Fruit fly (Drosophila melanogaster) whole organism, embryonic: Measurements from ENCODE around the gene CG1965.

Experiments used
- Aef1 ChIP-seq: fragments of 200-800 bp; sonication (Bioruptor generic); IDR thresholded peaks from 3 replicates; pipeline ENCODE4 v1.3.6; 2022; ENCODE audit warnings: missing biosample characterization, missing genetic modification characterization
- Atf6 ChIP-seq: fragments of 200-800 bp; sonication (Bioruptor generic); IDR thresholded peaks from 2 replicates; pipeline ENCODE4 v1.3.6; 2022; ENCODE audit warnings: missing biosample characterization, missing genetic modification characterization
- B-H2 ChIP-seq: fragments of 200-800 bp; sonication (Bioruptor generic); optimal IDR thresholded peaks from 2 replicates; lab custom pipeline; 2018; ENCODE audit warnings: missing biosample characterization, mild to moderate bottlenecking, missing genetic modification characterization
- C15 ChIP-seq: fragments of 200-800 bp; sonication (Bioruptor generic); IDR thresholded peaks from 3 replicates; pipeline ENCODE4 v1.3.6; 2022; ENCODE audit warnings: missing biosample characterization, missing genetic modification characterization
- CG10565 ChIP-seq: fragments of 200-800 bp; sonication (Bioruptor generic); optimal IDR thresholded peaks from 3 replicates; lab custom pipeline; 2016; ENCODE audit warnings: missing biosample characterization, mild to moderate bottlenecking, missing genetic modification characterization
- CG10654 ChIP-seq: fragments of 200-800 bp; sonication (Bioruptor generic); optimal IDR thresholded peaks from 2 replicates; lab custom pipeline; 2016; ENCODE audit warnings: missing biosample characterization, missing genetic modification characterization
- CG11456 ChIP-seq: fragments of 200-800 bp; sonication (Bioruptor generic); IDR thresholded peaks from 3 replicates; pipeline ENCODE4 v1.3.6; 2022; ENCODE audit warnings: missing biosample characterization, missing genetic modification characterization
- CG12219 ChIP-seq: fragments of 200-800 bp; sonication (Bioruptor generic); optimal IDR thresholded peaks from 3 replicates; lab custom pipeline; 2018; ENCODE audit warnings: missing biosample characterization, mild to moderate bottlenecking, missing genetic modification characterization
- CG1233 ChIP-seq: fragments of 200-800 bp; sonication (Bioruptor generic); optimal IDR thresholded peaks from 4 replicates; lab custom pipeline; 2018; ENCODE audit warnings: missing biosample characterization, mild to moderate bottlenecking, missing genetic modification characterization
- CG13894 ChIP-seq: fragments of 200-800 bp; sonication (Bioruptor generic); optimal IDR thresholded peaks from 3 replicates; lab custom pipeline; 2018; ENCODE audit warnings: missing biosample characterization, mild to moderate bottlenecking, missing genetic modification characterization, moderate library complexity
- CG14050 ChIP-seq: fragments of 200-800 bp; sonication (Bioruptor generic); IDR thresholded peaks from 3 replicates; pipeline ENCODE4 v1.3.6; 2022; ENCODE audit warnings: missing biosample characterization, missing genetic modification characterization
- CG14710 ChIP-seq: fragments of 200-800 bp; sonication (Bioruptor generic); optimal IDR thresholded peaks from 3 replicates; lab custom pipeline; 2019; ENCODE audit warnings: missing biosample characterization, mild to moderate bottlenecking, missing genetic modification characterization, moderate library complexity
- CG16863 ChIP-seq: fragments of 200-800 bp; sonication (Bioruptor generic); optimal IDR thresholded peaks from 3 replicates; lab custom pipeline; 2016; ENCODE audit warnings: missing biosample characterization, missing genetic modification characterization
- CG17361 ChIP-seq: fragments of 200-800 bp; sonication (Bioruptor generic); IDR thresholded peaks from 3 replicates; pipeline ENCODE4 v1.3.6; 2022; ENCODE audit warnings: missing biosample characterization, missing genetic modification characterization
- CG17612 ChIP-seq: fragments of 200-800 bp; sonication (Bioruptor generic); IDR thresholded peaks from 2 replicates; pipeline ENCODE4 v1.3.6; 2022; ENCODE audit warnings: missing biosample characterization, missing genetic modification characterization
- CG18011 ChIP-seq: fragments of 200-800 bp; sonication (Bioruptor generic); optimal IDR thresholded peaks from 2 replicates; lab custom pipeline; 2017; ENCODE audit warnings: missing biosample characterization, missing genetic modification characterization, mild to moderate bottlenecking, moderate library complexity, missing genotype
- CG1832 ChIP-seq: fragments of 200-800 bp; sonication (Bioruptor generic); optimal IDR thresholded peaks from 2 replicates; lab custom pipeline; 2017; ENCODE audit warnings: missing biosample characterization, mild to moderate bottlenecking, missing genetic modification characterization, inconsistent platforms
- CG18764 ChIP-seq: fragments of 200-800 bp; sonication (Bioruptor generic); optimal IDR thresholded peaks from 3 replicates; lab custom pipeline; 2016; ENCODE audit warnings: missing biosample characterization, missing genetic modification characterization
- CG2129 ChIP-seq: fragments of 200-800 bp; sonication (Bioruptor generic); IDR thresholded peaks from 2 replicates; pipeline ENCODE4 v1.3.6; 2022; ENCODE audit warnings: missing biosample characterization, missing genetic modification characterization; ENCODE audit not compliant: partially characterized antibody
- CG2199 ChIP-seq: fragments of 200-800 bp; sonication (Bioruptor generic); IDR thresholded peaks from 3 replicates; pipeline ENCODE4 v1.3.6; 2022; ENCODE audit warnings: missing biosample characterization, missing genetic modification characterization
- CG34224 ChIP-seq: fragments of 200-800 bp; sonication (Bioruptor generic); IDR thresholded peaks from 3 replicates; pipeline ENCODE4 v1.3.6; 2022; ENCODE audit warnings: missing biosample characterization, missing genetic modification characterization; ENCODE audit not compliant: partially characterized antibody
- CG42726 ChIP-seq: fragments of 200-800 bp; sonication (Bioruptor generic); IDR thresholded peaks from 2 replicates; pipeline ENCODE4 v1.3.6; 2022; ENCODE audit warnings: missing biosample characterization, missing genetic modification characterization; ENCODE audit not compliant: partially characterized antibody
- CG4282 ChIP-seq: fragments of 200-800 bp; sonication (Bioruptor generic); optimal IDR thresholded peaks from 2 replicates; lab custom pipeline; 2016; ENCODE audit warnings: missing biosample characterization, missing genetic modification characterization
- CG4360 ChIP-seq: fragments of 200-800 bp; sonication (Bioruptor generic); IDR thresholded peaks from 2 replicates; pipeline ENCODE4 v1.3.6; 2022; ENCODE audit warnings: missing biosample characterization, missing genetic modification characterization
- CG6175 ChIP-seq: fragments of 200-800 bp; sonication (Bioruptor generic); IDR thresholded peaks from 3 replicates; pipeline ENCODE4 v1.3.6; 2022; ENCODE audit warnings: missing biosample characterization, missing genetic modification characterization
- CG6254 ChIP-seq: fragments of 200-800 bp; sonication (Bioruptor generic); optimal IDR thresholded peaks from 3 replicates; lab custom pipeline; 2017; ENCODE audit warnings: mild to moderate bottlenecking, missing biosample characterization, missing genetic modification reagents, missing genetic modification characterization
- CG6813 ChIP-seq: fragments of 200-800 bp; sonication (Bioruptor generic); optimal IDR thresholded peaks from 2 replicates; lab custom pipeline; 2017; ENCODE audit warnings: missing biosample characterization, missing genetic modification characterization, mild to moderate bottlenecking, moderate library complexity, missing genetic modification reagents
- CoRest ChIP-seq: fragments of 200-800 bp; sonication (Bioruptor generic); optimal IDR thresholded peaks from 3 replicates; lab custom pipeline; 2018; ENCODE audit warnings: missing biosample characterization, mild to moderate bottlenecking, missing genetic modification characterization, moderate library complexity
- D ChIP-seq, 2 experiments: fragments of 200-800 bp in 1 of 2; fragments of >200 bp in 1 of 2; sonication (Bioruptor generic) in 1 of 2; optimal IDR thresholded peaks; 2 replicates in 1 of 2; 3 replicates in 1 of 2; lab custom pipeline; 2017; ENCODE audit warnings: mild to moderate bottlenecking in 1 of 2, missing biosample characterization in 1 of 2, missing genetic modification characterization in 1 of 2, missing genetic modification reagents in 1 of 2
- Dip2 ChIP-seq: fragments of 200-800 bp; sonication (Bioruptor generic); IDR thresholded peaks from 2 replicates; pipeline ENCODE4 v1.3.6; 2022; ENCODE audit warnings: missing biosample characterization, missing genetic modification characterization
- ERR ChIP-seq: fragments of 200-800 bp; sonication (Bioruptor generic); optimal IDR thresholded peaks from 2 replicates; lab custom pipeline; 2016; ENCODE audit warnings: missing biosample characterization, missing genetic modification characterization
- Med ChIP-seq: fragments of 200-800 bp; sonication (Bioruptor generic); peaks from one replicate; lab custom pipeline; 2016; ENCODE audit warnings: missing biosample characterization, missing genetic modification characterization, mild to moderate bottlenecking, inconsistent platforms, moderate library complexity
- NFAT ChIP-seq: fragments of 200-800 bp; sonication (Bioruptor generic); IDR thresholded peaks from 2 replicates; pipeline ENCODE4 v1.3.6; 2022; ENCODE audit warnings: missing biosample characterization, missing genetic modification characterization
- NfI ChIP-seq: fragments of 200-800 bp; sonication (Bioruptor generic); optimal IDR thresholded peaks from 3 replicates; lab custom pipeline; 2018; ENCODE audit warnings: missing biosample characterization, mild to moderate bottlenecking, missing genetic modification characterization, moderate library complexity
- Side ChIP-seq: fragments of 200-800 bp; sonication (Bioruptor generic); optimal IDR thresholded peaks from 2 replicates; lab custom pipeline; 2016; ENCODE audit warnings: missing biosample characterization, missing genetic modification characterization
- Sox100B ChIP-seq: fragments of 200-800 bp; sonication (Bioruptor generic); optimal IDR thresholded peaks from 3 replicates; lab custom pipeline; 2018; ENCODE audit warnings: missing biosample characterization, mild to moderate bottlenecking, missing genetic modification characterization
- Spps ChIP-seq: fragments of 200-800 bp; sonication (Bioruptor generic); optimal IDR thresholded peaks from 2 replicates; lab custom pipeline; 2018; ENCODE audit warnings: missing biosample characterization, mild to moderate bottlenecking, missing genetic modification characterization
- ac ChIP-seq: fragments of 200-800 bp; sonication (Bioruptor generic); optimal IDR thresholded peaks from 3 replicates; lab custom pipeline; 2017; ENCODE audit warnings: missing biosample characterization, mild to moderate bottlenecking, missing genetic modification characterization
- ato ChIP-seq: fragments of 200-800 bp; sonication (Bioruptor generic); IDR thresholded peaks from 2 replicates; pipeline ENCODE4 v1.3.6; 2022; ENCODE audit warnings: missing biosample characterization, missing genetic modification characterization; ENCODE audit not compliant: partially characterized antibody
- br ChIP-seq: fragments of >200 bp; optimal IDR thresholded peaks from 2 replicates; lab custom pipeline; 2017
- cato ChIP-seq: fragments of 200-800 bp; sonication (Bioruptor generic); optimal IDR thresholded peaks from 2 replicates; lab custom pipeline; 2016; ENCODE audit warnings: missing biosample characterization, missing genetic modification characterization, borderline replicate concordance
- caup ChIP-seq: fragments of 200-800 bp; sonication (Bioruptor generic); optimal IDR thresholded peaks from 3 replicates; lab custom pipeline; 2017; ENCODE audit warnings: missing biosample characterization, mild to moderate bottlenecking, missing genetic modification characterization, moderate library complexity; ENCODE audit not compliant: severe bottlenecking
- dmrt99B ChIP-seq: fragments of 200-800 bp; sonication (Bioruptor generic); optimal IDR thresholded peaks from 2 replicates; lab custom pipeline; 2018; ENCODE audit warnings: missing biosample characterization, mild to moderate bottlenecking, missing genetic modification characterization, moderate library complexity
- jing ChIP-seq: fragments of 200-800 bp; sonication (Bioruptor generic); optimal IDR thresholded peaks from 2 replicates; lab custom pipeline; 2018; ENCODE audit warnings: missing biosample characterization, mild to moderate bottlenecking, missing genetic modification characterization
- lmd ChIP-seq: fragments of 200-800 bp; sonication (Bioruptor generic); IDR thresholded peaks from 2 replicates; pipeline ENCODE4 v1.3.6; 2022; ENCODE audit warnings: missing biosample characterization, missing genetic modification characterization
- stwl ChIP-seq: fragments of 200-800 bp; sonication (Bioruptor generic); optimal IDR thresholded peaks from 3 replicates; lab custom pipeline; 2018; ENCODE audit warnings: missing biosample characterization, mild to moderate bottlenecking, missing genetic modification characterization, moderate library complexity
- tio ChIP-seq: fragments of 200-800 bp; sonication (Bioruptor generic); optimal IDR thresholded peaks from 2 replicates; lab custom pipeline; 2017; ENCODE audit warnings: missing biosample characterization, missing genetic modification characterization, inconsistent platforms
- wor ChIP-seq: fragments of 200-800 bp; sonication (Bioruptor generic); IDR thresholded peaks from 2 replicates; pipeline ENCODE4 v1.3.6; 2022; ENCODE audit warnings: missing biosample characterization, missing genetic modification characterization
- yki ChIP-seq: fragments of >200 bp; optimal IDR thresholded peaks from 3 replicates; lab custom pipeline; 2018
- zf30C ChIP-seq: fragments of 200-800 bp; sonication (Bioruptor generic); optimal IDR thresholded peaks from 3 replicates; lab custom pipeline; 2018; ENCODE audit warnings: missing biosample characterization, mild to moderate bottlenecking, missing genetic modification characterization

Gene CG1965

DNA sequence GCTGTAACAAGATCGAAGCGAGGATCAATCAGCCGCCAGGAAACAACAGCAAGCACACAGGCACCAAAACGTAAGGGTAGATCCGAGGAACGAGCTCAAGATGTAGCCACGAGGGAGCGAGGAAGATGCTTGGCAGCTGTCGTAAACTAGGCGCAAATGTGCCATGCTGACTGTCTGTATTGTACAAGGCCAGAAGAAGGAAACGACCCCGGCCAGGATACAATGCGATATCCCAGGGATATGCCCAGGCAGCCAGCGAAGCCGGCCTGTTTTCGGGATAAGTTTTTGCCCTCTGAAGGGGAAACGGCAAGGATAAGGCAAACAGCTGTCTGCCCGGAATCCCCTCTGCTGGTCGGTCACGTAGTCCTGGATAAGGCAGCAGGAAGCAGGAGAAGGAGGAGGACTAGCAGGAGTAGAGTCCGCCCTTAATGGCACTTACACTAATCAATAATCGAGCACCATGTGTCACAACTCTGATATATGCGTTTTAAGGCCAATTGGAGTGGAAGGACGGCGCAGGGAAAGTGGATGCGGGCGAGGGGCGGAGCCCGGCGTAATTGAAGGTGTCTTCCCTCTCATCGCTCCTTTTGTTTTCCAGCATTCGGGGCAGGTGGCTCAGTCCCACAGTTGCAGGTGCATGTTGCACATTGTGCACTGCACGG lies 38.4 kb downstream of the CG1965 start (continued):
- no peak for TF ChIP-seq dmrt99B (tag; lab: Kevin White, UChicago)
- no peak for TF ChIP-seq CG14050 (GFP tag; lab: Robert Waterston, UW)
- no peak for TF ChIP-seq jing (GFP tag; lab: Kevin White, UChicago)
- TF ChIP-seq CG6254 = no peak
- no peak for TF ChIP-seq CG42726 (GFP tag; lab: Robert Waterston, UW)
- TF ChIP-seq yki (lab: Kevin White, UChicago) = no peak
- no peak for TF ChIP-seq CG14710
- no peak for TF ChIP-seq lmd (GFP tag; lab: Robert Waterston, UW)
- no peak for TF ChIP-seq CG2129 (GFP tag; lab: Robert Waterston, UW)
- TF ChIP-seq CG4360 (GFP tag; lab: Robert Waterston, UW) = 0 out of 2 replicates have a peak, but pooled peaks have one; percentile 22
- no peak for TF ChIP-seq CG13894 (tag; lab: Kevin White, UChicago)
- TF ChIP-seq ERR = no peak
- no peak for TF ChIP-seq Atf6
- TF ChIP-seq br = no peak
- no peak for TF ChIP-seq CG16863 (GFP tag; lab: Kevin White, UChicago)
- no peak for TF ChIP-seq CG1233 (GFP tag; lab: Kevin White, UChicago)
- TF ChIP-seq CG10654 (GFP tag; lab: Kevin White, UChicago) = no peak
- no peak for TF ChIP-seq CG17361 (GFP tag; lab: Robert Waterston, UW)
- no peak for TF ChIP-seq Sox100B (GFP tag; lab: Kevin White, UChicago)
- TF ChIP-seq CG1832 (GFP tag; lab: Kevin White, UChicago) = no peak
- TF ChIP-seq NfI = no peak
- TF ChIP-seq Side (GFP tag; lab: Kevin White, UChicago) = no peak
- no peak for TF ChIP-seq Aef1 (GFP tag; lab: Robert Waterston, UW)
- TF ChIP-seq tio = no peak
- TF ChIP-seq Dip2 (GFP tag; lab: Robert Waterston, UW) = no peak
- peak; percentile 84 for TF ChIP-seq ac (GFP tag; lab: Kevin White, UChicago)
- no peak for TF ChIP-seq CG34224
- no peak for TF ChIP-seq CG4282
- TF ChIP-seq CG2199 (GFP tag; lab: Robert Waterston, UW) = peak; percentile 85
- no peak for TF ChIP-seq wor (GFP tag; lab: Robert Waterston, UW)
- no peak for TF ChIP-seq CoRest (tag; lab: Kevin White, UChicago)
- TF ChIP-seq CG12219 (GFP tag; lab: Kevin White, UChicago) = no peak
- no peak for TF ChIP-seq stwl (tag; lab: Kevin White, UChicago)
- no peak for TF ChIP-seq CG17612 (GFP tag; lab: Robert Waterston, UW)
- TF ChIP-seq NFAT (GFP tag; lab: Robert Waterston, UW) = no peak
- TF ChIP-seq C15 (GFP tag; lab: Robert Waterston, UW) = no peak
- peak; percentile 9 for TF ChIP-seq Med (GFP tag; lab: Kevin White, UChicago)
- no peak for TF ChIP-seq CG11456 (GFP tag; lab: Robert Waterston, UW)
- no peak for TF ChIP-seq CG6813 (GFP tag; lab: Kevin White, UChicago)
- no peak for TF ChIP-seq caup (GFP tag; lab: Kevin White, UChicago)
- no peak for TF ChIP-seq cato (GFP tag; lab: Kevin White, UChicago)
- no peak for TF ChIP-seq B-H2 (GFP tag; lab: Kevin White, UChicago)
- no peak for TF ChIP-seq ato
- no peak for TF ChIP-seq CG10565
- TF ChIP-seq CG18764 (GFP tag; lab: Kevin White, UChicago) = no peak
- no peak for TF ChIP-seq zf30C (GFP tag; lab: Kevin White, UChicago)
- no peak for TF ChIP-seq Spps (tag; lab: Kevin White, UChicago)
- TF ChIP-seq CG6175 (GFP tag; lab: Robert Waterston, UW) = no peak
- TF ChIP-seq CG18011 (GFP tag; lab: Kevin White, UChicago) = no peak
- TF ChIP-seq D (optimal IDR thresholded peaks at IDR 0.05; lab: Kevin White, UChicago) = peak; percentile 94
- TF ChIP-seq D (GFP tag; optimal IDR thresholded peaks at IDR 0.05; lab: Kevin White, UChicago) = no peak
